Fruit fly (Drosophila melanogaster): Measurements from ENCODE around the gene CG17560.

The CG17560 gene

dm6 chr3R:16573483-16574145 lies 44.1 kb upstream of the CG17560 start, which contains the start of gene CG14903 (continued):
- TF ChIP-seq dysf (GFP tag; IDR thresholded peaks at IDR 0.05) (no peak), hkb (optimal IDR thresholded peaks at IDR 0.05) (peak; percentile 83), hkb (GFP tag; IDR thresholded peaks at IDR 0.05) (no peak), fru (optimal IDR thresholded peaks at IDR 0.05) (no peak), Oli (tag; optimal IDR thresholded peaks at IDR 0.05) (no peak), Pdp1 (GFP tag; optimal IDR thresholded peaks at IDR 0.05) (no peak), tna (GFP tag; IDR thresholded peaks at IDR 0.05; ENCODE audit: partially characterized antibody) (peak; percentile 21; the same call in 1 of the 2 replicates), CG8478 (optimal IDR thresholded peaks at IDR 0.05) (peak; percentile 23), MESR4 (GFP tag; optimal IDR thresholded peaks at IDR 0.05) (peak; percentile 38), NfI (GFP tag; optimal IDR thresholded peaks at IDR 0.05) (peak; percentile 11), salm (tag; optimal IDR thresholded peaks at IDR 0.05) (no peak), ttk (GFP tag; IDR thresholded peaks at IDR 0.05) (no peak; the same call in 1 of the 2 replicates), Optix (GFP tag; IDR thresholded peaks at IDR 0.05) (no peak), cg (GFP tag; optimal IDR thresholded peaks at IDR 0.05) (no peak), CG5180 (GFP tag; optimal IDR thresholded peaks at IDR 0.05) (no peak), ewg (GFP tag; optimal IDR thresholded peaks at IDR 0.05) (no peak), CG42726 (GFP tag; IDR thresholded peaks at IDR 0.05; ENCODE audit: partially characterized antibody) (peak; percentile 90), CG12299 (tag; optimal IDR thresholded peaks at IDR 0.05) (no peak)

- no peak for TF ChIP-seq CoRest (tag; optimal IDR thresholded peaks at IDR 0.05)
- TF ChIP-seq cg (GFP tag; optimal IDR thresholded peaks at IDR 0.05) = peak; percentile 62
- TF ChIP-seq Deaf1 (tag; optimal IDR thresholded peaks at IDR 0.05) = peak; percentile 64
- TF ChIP-seq CG8478 (optimal IDR thresholded peaks at IDR 0.05) = peak; percentile 62
- no peak for TF ChIP-seq CG1603 (tag; optimal IDR thresholded peaks at IDR 0.05)
- TF ChIP-seq ara (GFP tag; IDR thresholded peaks at IDR 0.05) = no peak
- no peak for TF ChIP-seq fu2 (GFP tag; optimal IDR thresholded peaks at IDR 0.05)
- TF ChIP-seq Ets65A (GFP tag) = peak; percentile 56
- TF ChIP-seq Adf1 (GFP tag; IDR thresholded peaks at IDR 0.05) = peak; percentile 57; the same call in 1 of the 2 replicates
- no peak for TF ChIP-seq CG5953 (GFP tag; IDR thresholded peaks at IDR 0.05)
Observed at dm6 chr3R:16583605-16584004, 34.1 kb upstream of the CG17560 start, which contains the start of gene Scp2. Gene Scp2, minus strand, starts transcription at chr3R:16583663.

DNA sequence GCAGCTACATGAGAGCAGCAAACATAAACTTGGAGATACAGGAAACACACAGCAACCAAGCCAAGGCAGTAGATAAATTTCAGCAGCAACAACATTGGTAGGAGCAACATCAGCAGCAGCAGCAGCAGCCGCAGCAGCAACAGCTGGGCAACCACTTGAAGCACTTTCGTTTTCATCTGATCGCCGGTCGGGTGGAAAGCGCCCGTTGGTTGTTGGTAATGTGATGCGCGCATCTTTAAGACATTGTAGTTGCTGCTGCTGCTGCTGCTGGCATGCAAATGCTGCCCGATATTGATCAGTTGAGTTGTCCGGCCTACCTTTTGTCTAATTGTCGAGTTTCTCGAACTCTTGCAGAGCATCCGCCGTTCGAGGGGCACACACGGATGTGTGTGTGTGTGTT lies 26.3 kb upstream of the CG17560 start:
- no peak for TF ChIP-seq tio (GFP tag; optimal IDR thresholded peaks at IDR 0.05)
- TF ChIP-seq Jarid2 (GFP tag; optimal IDR thresholded peaks at IDR 0.05) = no peak
- TF ChIP-seq Blimp-1 (GFP tag; optimal IDR thresholded peaks at IDR 0.05) = peak; percentile 80
- no peak for TF ChIP-seq CG9609 (GFP tag; optimal IDR thresholded peaks at IDR 0.05)
- no peak for TF ChIP-seq so (GFP tag; IDR thresholded peaks at IDR 0.05)
- TF ChIP-seq sd (tag; optimal IDR thresholded peaks at IDR 0.05) = no peak
- TF ChIP-seq fd64A (GFP tag; optimal IDR thresholded peaks at IDR 0.05) = no peak
- no peak for TF ChIP-seq E2f2 (GFP tag; IDR thresholded peaks at IDR 0.05)

- TF ChIP-seq trem (tag; optimal IDR thresholded peaks at IDR 0.05) (no peak), Hmr (GFP tag; optimal IDR thresholded peaks at IDR 0.05) (no peak), Blimp-1 (GFP tag; optimal IDR thresholded peaks at IDR 0.05) (peak; percentile 96), CG9932 (GFP tag; IDR thresholded peaks at IDR 0.05) (0 out of 2 replicates have a peak, but pooled peaks have one; percentile 11), GATAe (GFP tag; conservative IDR thresholded peaks at IDR 0.05) (no peak), bcd (GFP tag; optimal IDR thresholded peaks at IDR 0.05) (no peak), Ets65A (GFP tag) (peak; percentile 58), hb (GFP tag; IDR thresholded peaks at IDR 0.05; ENCODE audit: partially characterized antibody) (no peak), crol (GFP tag; IDR thresholded peaks at IDR 0.05) (peak; percentile 23; the same call in 1 of the 2 replicates), CG13287 (GFP tag; IDR thresholded peaks at IDR 0.05; ENCODE audit: partially characterized antibody) (no peak), CG4328 (GFP tag; optimal IDR thresholded peaks at IDR 0.05) (no peak), CG10543 (GFP tag; optimal IDR thresholded peaks at IDR 0.05) (no peak), seq (GFP tag; IDR thresholded peaks at IDR 0.05) (no peak)
Observed at dm6 chr3R:16594056-16594858, 23.5 kb upstream of the CG17560 start, which contains the start of gene CG14892. Gene CG14892, plus strand, starts transcription at chr3R:16594414.
